Worm (Caenorhabditis elegans) whole organism, L4 larva: ENCODE measurements around the gene txdc-17.
A peak's percentile ranks its signal among the peaks of the same experiment; 100 is the strongest.

Experiments used
- D1046.2 ChIP-seq: fragments of 200-800 bp; sonication (Bioruptor generic); IDR thresholded peaks from 2 replicates; pipeline ENCODE4 v1.3.6; 2022; ENCODE audit warnings: missing genetic modification characterization, missing compliant biosample characterization
- F10B5.3 ChIP-seq: sonication (generic microtip); optimal IDR thresholded peaks from 2 replicates; lab custom pipeline; 2016; ENCODE audit warnings: mild to moderate bottlenecking, missing genetic modification characterization, missing compliant biosample characterization
- F44E2.7 ChIP-seq: fragments of 200-800 bp; sonication (Bioruptor generic); IDR thresholded peaks from 2 replicates; pipeline ENCODE4 v2.1.2; 2022; ENCODE audit warnings: missing genetic modification characterization, missing compliant biosample characterization
- Y75B8A.6 ChIP-seq: fragments of 200-800 bp; sonication (Bioruptor generic); IDR thresholded peaks from 2 replicates; pipeline ENCODE4 v1.3.6; 2022; ENCODE audit warnings: missing genetic modification reagents, missing genetic modification characterization, missing compliant biosample characterization
- ZK337.2 ChIP-seq: fragments of 200-800 bp; sonication (Bioruptor generic); IDR thresholded peaks from 2 replicates; pipeline ENCODE4 v1.3.6; 2022; ENCODE audit warnings: missing genetic modification reagents, missing genetic modification characterization, missing compliant biosample characterization
- aha-1 ChIP-seq: fragments of 150-350 bp; peaks from one replicate; lab custom pipeline; 2014; ENCODE audit warnings: missing biosample characterization, missing genetic modification characterization
- ceh-28 ChIP-seq: fragments of 150-350 bp; optimal IDR thresholded peaks from 2 replicates; lab custom pipeline; 2014; ENCODE audit warnings: missing biosample characterization, missing genetic modification reagents, missing genetic modification characterization
- ceh-32 ChIP-seq: sonication (generic microtip); optimal IDR thresholded peaks from 2 replicates; lab custom pipeline; 2016; ENCODE audit warnings: mild to moderate bottlenecking, missing genetic modification characterization, missing compliant biosample characterization; ENCODE audit not compliant: poor library complexity
- ceh-62 ChIP-seq: sonication (generic microtip); optimal IDR thresholded peaks from 2 replicates; lab custom pipeline; 2017; ENCODE audit warnings: missing biosample characterization, missing genetic modification characterization
- daf-19 ChIP-seq: fragments of 200-800 bp; sonication (Bioruptor generic); conservative IDR thresholded peaks from 2 replicates; pipeline ENCODE4 v1.3.6; 2022; ENCODE audit warnings: missing genetic modification characterization, missing compliant biosample characterization
- dmd-6 ChIP-seq: fragments of 200-800 bp; sonication (Bioruptor generic); IDR thresholded peaks from 2 replicates; pipeline ENCODE4 v1.3.6; 2022; ENCODE audit warnings: missing genetic modification reagents, missing genetic modification characterization, missing compliant biosample characterization
- duxl-1 ChIP-seq: sonication (generic microtip); optimal IDR thresholded peaks from 2 replicates; lab custom pipeline; 2016; ENCODE audit warnings: mild to moderate bottlenecking, missing genetic modification characterization, moderate library complexity, missing compliant biosample characterization; ENCODE audit not compliant: poor library complexity
- egl-43 ChIP-seq: fragments of 200-800 bp; sonication (Bioruptor generic); IDR thresholded peaks from 2 replicates; pipeline ENCODE4 v1.3.6; 2022; ENCODE audit warnings: missing genetic modification reagents, missing genetic modification characterization, missing compliant biosample characterization
- fkh-10 ChIP-seq: fragments of 150-350 bp; optimal IDR thresholded peaks from 2 replicates; lab custom pipeline; 2014; ENCODE audit warnings: missing biosample characterization, missing genetic modification reagents, missing genetic modification characterization
- hmg-1.1 ChIP-seq: fragments of 200-800 bp; sonication (Bioruptor generic); IDR thresholded peaks from 2 replicates; pipeline ENCODE4 v1.3.6; 2022; ENCODE audit warnings: missing genetic modification reagents, missing genetic modification characterization, missing compliant biosample characterization
- jun-1 ChIP-seq: fragments of 150-350 bp; optimal IDR thresholded peaks from 2 replicates; lab custom pipeline; 2014; ENCODE audit warnings: missing biosample characterization, missing genetic modification reagents, missing genetic modification characterization
- lin-29 ChIP-seq: fragments of 200-800 bp; sonication (Bioruptor generic); IDR thresholded peaks from 2 replicates; pipeline ENCODE4 v1.3.6; 2022; ENCODE audit warnings: missing genetic modification reagents, missing genetic modification characterization, missing compliant biosample characterization
- lin-38 ChIP-seq: fragments of 200-800 bp; sonication (Bioruptor generic); IDR thresholded peaks from 2 replicates; pipeline ENCODE4 v1.3.6; 2022; ENCODE audit warnings: missing genetic modification reagents, missing genetic modification characterization, missing compliant biosample characterization
- mxl-3 ChIP-seq: fragments of 200-800 bp; sonication (Bioruptor generic); optimal IDR thresholded peaks from 2 replicates; lab custom pipeline; 2018; ENCODE audit warnings: mild to moderate bottlenecking, missing genetic modification characterization, missing compliant biosample characterization
- nhr-10 ChIP-seq: fragments of 150-350 bp; optimal IDR thresholded peaks from 2 replicates; lab custom pipeline; 2014; ENCODE audit warnings: missing biosample characterization, missing genetic modification characterization
- nhr-25 ChIP-seq: sonication (generic microtip); optimal IDR thresholded peaks from 2 replicates; lab custom pipeline; 2017; ENCODE audit warnings: missing genetic modification characterization, mild to moderate bottlenecking, missing compliant biosample characterization, antibody characterized with exemption, moderate library complexity, borderline replicate concordance; ENCODE audit not compliant: insufficient read depth
- nhr-41 ChIP-seq: fragments of 200-800 bp; sonication (Bioruptor generic); IDR thresholded peaks from 2 replicates; pipeline ENCODE4 v1.3.6; 2022; ENCODE audit warnings: missing genetic modification reagents, missing genetic modification characterization, missing compliant biosample characterization
- nhr-6 ChIP-seq: fragments of 150-350 bp; optimal IDR thresholded peaks from 2 replicates; lab custom pipeline; 2014; ENCODE audit warnings: missing biosample characterization, missing genetic modification characterization
- nhr-77 ChIP-seq: fragments of 150-350 bp; optimal IDR thresholded peaks from 2 replicates; lab custom pipeline; 2014; ENCODE audit warnings: missing biosample characterization, missing genetic modification characterization
- pqm-1 ChIP-seq: sonication (generic microtip); optimal IDR thresholded peaks from 2 replicates; lab custom pipeline; 2017; ENCODE audit warnings: missing biosample characterization, missing genetic modification characterization
- skn-1 ChIP-seq: fragments of 150-350 bp; optimal IDR thresholded peaks from 2 replicates; lab custom pipeline; 2014; ENCODE audit warnings: missing biosample characterization, missing genetic modification characterization
- spr-1 ChIP-seq: sonication (generic microtip); optimal IDR thresholded peaks from 2 replicates; lab custom pipeline; 2016; ENCODE audit warnings: mild to moderate bottlenecking, missing genetic modification characterization, missing compliant biosample characterization
- spr-3 ChIP-seq: fragments of 200-800 bp; sonication (Bioruptor generic); optimal IDR thresholded peaks from 2 replicates; lab custom pipeline; 2018; ENCODE audit warnings: mild to moderate bottlenecking, missing genetic modification characterization, missing compliant biosample characterization
- tag-97 ChIP-seq: fragments of 200-800 bp; sonication (Bioruptor generic); IDR thresholded peaks from 2 replicates; pipeline ENCODE4 v1.3.6; 2022; ENCODE audit warnings: missing genetic modification characterization, missing compliant biosample characterization
- unc-130 ChIP-seq: sonication (generic microtip); optimal IDR thresholded peaks from 2 replicates; lab custom pipeline; 2016; ENCODE audit warnings: missing genetic modification reagents, missing genetic modification characterization, missing compliant biosample characterization
- unc-39 ChIP-seq: sonication (generic microtip); optimal IDR thresholded peaks from 2 replicates; lab custom pipeline; 2017; ENCODE audit warnings: missing biosample characterization, missing genetic modification characterization
- unc-62 ChIP-seq, 3 experiments: fragments of 150-350 bp in 1 of 3; sonication (generic microtip); optimal IDR thresholded peaks in 2 of 3; peaks in 1 of 3; 1 replicate in 1 of 3; 2 replicates in 2 of 3; lab custom pipeline; 2014 to 2017; ENCODE audit warnings: missing biosample characterization in 3 of 3, missing genetic modification characterization in 3 of 3, missing genetic modification reagents in 3 of 3, missing genotype in 1 of 3
- vab-7 ChIP-seq: fragments of 200-800 bp; sonication (Bioruptor generic); IDR thresholded peaks from 2 replicates; pipeline ENCODE4 v1.3.6; 2022; ENCODE audit warnings: missing genetic modification reagents, missing genetic modification characterization, missing compliant biosample characterization
- zfp-2 ChIP-seq: sonication (generic microtip); optimal IDR thresholded peaks from 2 replicates; lab custom pipeline; 2016; ENCODE audit warnings: mild to moderate bottlenecking, missing genetic modification characterization, missing compliant biosample characterization
- ztf-11 ChIP-seq: fragments of 150-350 bp; optimal IDR thresholded peaks from 2 replicates; lab custom pipeline; 2014; ENCODE audit warnings: missing biosample characterization, missing genetic modification characterization

txdc-17 gene

DNA sequence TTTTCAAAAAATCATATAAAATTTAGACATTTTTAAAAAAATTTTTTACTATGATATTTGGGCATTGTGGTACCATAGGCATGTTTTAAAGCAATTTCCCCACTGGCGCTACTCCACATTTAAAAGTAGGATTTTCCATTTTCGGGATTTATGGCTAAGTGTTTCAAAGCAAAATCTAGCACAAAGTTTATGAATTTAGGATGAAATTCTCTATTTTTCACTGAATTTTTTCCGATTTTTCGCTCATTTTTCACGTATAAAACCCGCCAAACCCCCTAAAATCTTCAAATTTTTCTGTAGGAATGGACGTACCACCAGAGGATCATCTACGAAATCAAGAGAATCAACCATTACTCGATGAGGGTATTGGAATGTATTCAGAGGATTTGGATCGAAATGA lies 15.5 kb upstream of the txdc-17 start, which contains the start of gene pipp-4P:
TSS of gene pipp-4P (plus strand) at position 301 of the 400 bp plus-strand sequence.
- TF ChIP-seq unc-39 (tag; lab: Kevin White, UChicago) = no peak

DNA sequence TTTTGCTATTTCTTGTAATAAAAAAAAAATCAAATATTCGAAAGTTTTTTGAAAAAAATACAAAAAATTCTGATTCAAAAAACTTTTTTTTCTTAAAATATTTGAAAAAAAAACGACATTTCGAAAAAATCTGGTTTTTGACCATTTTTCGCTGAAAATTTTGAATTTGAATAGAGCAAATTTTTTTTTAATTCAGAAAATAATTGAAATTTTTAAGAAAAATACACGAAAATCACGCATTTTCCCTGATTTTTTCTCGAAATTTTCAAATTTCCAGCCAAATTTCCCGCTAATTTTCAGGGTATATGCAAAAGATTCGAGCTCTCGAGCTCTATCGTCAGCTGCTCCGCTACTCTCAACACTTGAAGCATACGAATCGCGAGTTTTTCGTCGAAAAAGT lies 7.7 kb upstream of the txdc-17 start, which contains the start of gene Y71H2AM.1:
TSS of gene Y71H2AM.1 (plus strand) at position 301 of the 400 bp plus-strand sequence.
- TF ChIP-seq nhr-6 (no peak), duxl-1 (tag; lab: Kevin White, UChicago) (no peak), ceh-32 (tag; lab: Kevin White, UChicago) (no peak), hmg-1.1 (GFP tag; lab: Robert Waterston, UW) (no peak), aha-1 (tag; lab: Kevin White, UChicago) (peak; percentile 29), unc-130 (GFP tag; lab: Kevin White, UChicago) (no peak), spr-3 (GFP tag; lab: Kevin White, UChicago) (no peak)

DNA sequence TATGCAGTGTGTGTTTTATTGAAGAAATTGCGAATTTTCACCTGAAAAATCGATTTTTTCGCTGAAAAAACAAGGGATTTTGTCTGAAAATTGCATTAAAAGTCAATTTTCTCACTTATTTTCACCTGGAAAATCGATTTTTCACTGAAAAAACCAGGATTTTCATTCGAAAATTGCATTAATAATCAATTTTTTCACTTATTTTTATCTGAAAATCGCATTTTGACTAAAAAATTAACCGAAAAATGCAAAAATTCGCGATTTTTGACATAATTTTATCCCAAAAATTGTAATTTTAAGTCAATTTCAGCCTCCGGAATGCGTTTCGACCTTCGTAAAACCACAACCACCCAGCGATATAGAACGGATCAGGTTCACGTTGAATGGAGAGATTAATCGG lies 2.0 kb upstream of the txdc-17 start, which contains the start of gene Y71H2AM.29:
TSS of gene Y71H2AM.29 (plus strand) at position 301 of the 400 bp plus-strand sequence.
- TF ChIP-seq tag-97 (GFP tag; lab: Robert Waterston, UW) (no peak), spr-3 (GFP tag; lab: Kevin White, UChicago) (no peak), unc-62 (GFP tag; optimal IDR thresholded peaks at IDR 0.05 in 1 of 2; lab: Kevin White, UChicago) (no peak), unc-62 (tag; optimal IDR thresholded peaks at IDR 0.05; lab: Kevin White, UChicago) (no peak), spr-1 (tag; lab: Kevin White, UChicago) (no peak), nhr-77 (tag; lab: Kevin White, UChicago) (no peak), ceh-28 (no peak), ceh-62 (tag; lab: Kevin White, UChicago) (no peak), ztf-11 (tag; lab: Kevin White, UChicago) (no peak), F10B5.3 (tag; lab: Kevin White, UChicago) (no peak), zfp-2 (tag; lab: Kevin White, UChicago) (no peak), skn-1 (tag; lab: Kevin White, UChicago) (no peak), daf-19 (GFP tag; lab: Robert Waterston, UW) (no peak), ZK337.2 (GFP tag; lab: Robert Waterston, UW) (no peak), nhr-25 (no peak)
- TF ChIP-seq, all 104 proteins: peak for 0

DNA sequence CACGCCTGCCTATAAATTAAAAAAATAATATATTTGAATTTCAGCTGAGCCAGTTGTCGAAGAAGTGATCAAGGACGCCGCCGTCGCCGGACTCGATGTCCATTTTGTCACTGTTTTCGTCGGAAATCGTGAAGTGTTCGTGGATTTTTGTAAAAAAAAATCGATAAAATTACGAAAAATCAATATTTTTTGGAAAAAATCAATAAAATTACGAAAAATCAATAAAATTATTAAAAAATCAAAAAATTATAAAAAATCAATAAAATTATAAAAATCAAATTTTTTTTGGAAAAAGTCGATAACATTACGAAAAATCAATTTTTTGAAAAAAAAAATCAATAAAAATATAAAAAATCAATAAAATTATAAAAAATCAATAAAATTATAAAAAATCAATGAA lies 535 bp downstream of the txdc-17 start:
- no peak for TF ChIP-seq pqm-1
- TF ChIP-seq ceh-28 = peak; percentile 82

DNA sequence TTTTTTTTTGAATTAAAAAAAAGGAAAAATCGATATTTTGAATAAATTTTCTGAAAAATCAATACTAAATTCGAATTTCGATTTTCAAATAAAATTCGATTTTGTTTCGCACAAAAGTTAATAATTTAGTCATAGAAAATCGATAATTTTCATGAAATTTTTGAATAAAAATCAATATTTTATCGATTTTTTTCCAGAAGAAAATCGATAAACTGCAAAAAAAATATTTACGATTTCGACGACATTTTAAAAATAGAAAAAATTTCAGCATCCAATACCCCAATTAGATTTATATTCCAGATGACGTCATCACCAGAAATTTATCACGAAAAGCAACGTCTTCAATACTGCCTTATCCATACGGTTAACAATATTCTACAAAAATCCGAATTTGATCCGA lies 1.9 kb downstream of the txdc-17 start, which contains the start of gene josd-1:
TSS of gene josd-1 (plus strand) at position 301 of the 400 bp plus-strand sequence.
- TF ChIP-seq jun-1 (tag; lab: Kevin White, UChicago) (no peak), F44E2.7 (GFP tag; lab: Robert Waterston, UW) (no peak), fkh-10 (no peak), lin-38 (GFP tag; lab: Robert Waterston, UW) (no peak), vab-7 (GFP tag; lab: Robert Waterston, UW) (no peak), D1046.2 (GFP tag; lab: Robert Waterston, UW) (no peak), nhr-41 (GFP tag; lab: Robert Waterston, UW) (no peak), lin-29 (GFP tag; lab: Robert Waterston, UW) (no peak), nhr-10 (no peak), Y75B8A.6 (GFP tag; lab: Robert Waterston, UW) (no peak), mxl-3 (GFP tag; lab: Kevin White, UChicago) (no peak), nhr-25 (no peak), unc-130 (GFP tag; lab: Kevin White, UChicago) (no peak), dmd-6 (GFP tag; lab: Robert Waterston, UW) (no peak), egl-43 (no peak)
